Fruit fly (Drosophila melanogaster): ENCODE results near the gene Srx.
A peak's percentile ranks its signal among the peaks of the same experiment; 100 is the strongest.

The Srx gene

DNA sequence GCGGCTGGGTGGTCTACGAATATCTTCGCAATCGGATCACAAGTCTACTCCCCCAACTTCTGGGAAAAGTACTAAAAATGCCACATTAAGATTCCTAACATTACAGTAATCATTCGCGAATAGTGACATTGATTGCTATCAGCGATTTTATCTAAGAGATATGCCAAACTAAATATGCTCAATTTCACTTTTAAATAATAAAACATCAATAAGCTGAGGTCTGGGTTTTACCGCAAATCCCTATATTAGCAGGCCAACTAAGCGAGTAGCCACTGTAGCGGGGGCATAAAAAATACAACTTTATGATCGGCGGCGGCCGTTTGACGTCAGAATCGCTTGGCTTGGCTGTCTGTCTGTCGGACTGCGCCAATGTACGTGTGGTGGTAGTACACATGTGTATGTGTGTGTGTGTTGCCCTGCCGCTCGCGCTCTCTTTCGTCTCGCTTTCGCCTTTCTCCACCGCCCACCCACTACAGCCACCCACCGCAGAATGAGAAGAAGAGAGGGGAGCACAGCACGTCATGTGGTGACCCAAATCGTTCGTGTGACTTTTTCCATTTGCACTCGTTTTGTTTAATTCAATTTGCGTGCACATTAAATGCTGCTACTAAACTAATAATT is 23.6 kb downstream of the Srx start (continued):
- TF ChIP-seq zfh1 (GFP tag; IDR thresholded peaks at IDR 0.05) (peak; percentile 93), bowl (GFP tag; IDR thresholded peaks at IDR 0.05) (peak; percentile 86), org-1 (GFP tag; optimal IDR thresholded peaks at IDR 0.05) (peak; percentile 94), repo (GFP tag; optimal IDR thresholded peaks at IDR 0.05) (peak; percentile 78), hkb (optimal IDR thresholded peaks at IDR 0.05) (no peak), hkb (GFP tag; IDR thresholded peaks at IDR 0.05) (peak; percentile 93), CG14860 (GFP tag; IDR thresholded peaks at IDR 0.05; ENCODE audit: partially characterized antibody) (no peak), nerfin-2 (GFP tag; IDR thresholded peaks at IDR 0.05; ENCODE audit: partially characterized antibody) (no peak), CG18599 (GFP tag; optimal IDR thresholded peaks at IDR 0.05) (peak; percentile 95), CG7987 (GFP tag; optimal IDR thresholded peaks at IDR 0.05) (peak; percentile 83), CG10366 (GFP tag; IDR thresholded peaks at IDR 0.05) (peak; percentile 96), Opbp (GFP tag; IDR thresholded peaks at IDR 0.05; ENCODE audit: partially characterized antibody) (no peak), CG17568 (GFP tag; optimal IDR thresholded peaks at IDR 0.05) (peak; percentile 91), gcm2 (GFP tag; optimal IDR thresholded peaks at IDR 0.05) (peak; percentile 92), sqz (GFP tag; optimal IDR thresholded peaks at IDR 0.05) (peak; percentile 88), Oli (tag; optimal IDR thresholded peaks at IDR 0.05) (peak; percentile 96), lilli (GFP tag; optimal IDR thresholded peaks at IDR 0.05) (peak; percentile 98), lmd (GFP tag; IDR thresholded peaks at IDR 0.05) (peak; percentile 96), ro (GFP tag; IDR thresholded peaks at IDR 0.05) (peak; percentile 92), yki (optimal IDR thresholded peaks at IDR 0.05) (no peak), CG8089 (GFP tag; optimal IDR thresholded peaks at IDR 0.05) (peak; percentile 84), pzg (GFP tag; optimal IDR thresholded peaks at IDR 0.05) (peak; percentile 20), CG11456 (GFP tag; IDR thresholded peaks at IDR 0.05) (peak; percentile 98), Hmr (GFP tag; optimal IDR thresholded peaks at IDR 0.05) (peak; percentile 96), NC2β (GFP tag; optimal IDR thresholded peaks at IDR 0.05) (peak; percentile 87), CG15601 (tag; optimal IDR thresholded peaks at IDR 0.05) (peak; percentile 92), Drgx (GFP tag; IDR thresholded peaks at IDR 0.05) (peak; percentile 94), salm (tag; optimal IDR thresholded peaks at IDR 0.05) (peak; percentile 94), wdn (GFP tag; IDR thresholded peaks at IDR 0.05) (peak; percentile 94), cato (GFP tag; optimal IDR thresholded peaks at IDR 0.05; ENCODE audit: borderline replicate concordance) (peak; percentile 51), eyg (GFP tag; optimal IDR thresholded peaks at IDR 0.05) (peak; percentile 89), gt (GFP tag; IDR thresholded peaks at IDR 0.05) (peak; percentile 79), dan (GFP tag; IDR thresholded peaks at IDR 0.05) (peak; percentile 45; the same call in 1 of the 2 replicates), pita (GFP tag; optimal IDR thresholded peaks at IDR 0.05) (no peak), CG10543 (GFP tag; optimal IDR thresholded peaks at IDR 0.05) (peak; percentile 96), CG5953 (GFP tag; IDR thresholded peaks at IDR 0.05) (peak; percentile 93), CG32767 (GFP tag; IDR thresholded peaks at IDR 0.05) (peak; percentile 92), CG10565 (GFP tag; optimal IDR thresholded peaks at IDR 0.05) (peak; percentile 14), da (GFP tag; optimal IDR thresholded peaks at IDR 0.05) (peak; percentile 80), bab2 (GFP tag; optimal IDR thresholded peaks at IDR 0.05) (peak; percentile 96), zen (tag; optimal IDR thresholded peaks at IDR 0.05) (peak; percentile 66), MESR4 (GFP tag; optimal IDR thresholded peaks at IDR 0.05) (peak; percentile 49), fu2 (GFP tag; optimal IDR thresholded peaks at IDR 0.05) (peak; percentile 95), CG3281 (GFP tag; optimal IDR thresholded peaks at IDR 0.05) (peak; percentile 91), Tbp (GFP tag; optimal IDR thresholded peaks at IDR 0.05) (no peak), CG12219 (GFP tag; optimal IDR thresholded peaks at IDR 0.05) (peak; percentile 93), CG9727 (GFP tag; optimal IDR thresholded peaks at IDR 0.05) (peak; percentile 91), Blimp-1 (GFP tag; optimal IDR thresholded peaks at IDR 0.05) (peak; percentile 88), CG13296 (GFP tag; optimal IDR thresholded peaks at IDR 0.05) (peak; percentile 90), CG13123 (GFP tag; optimal IDR thresholded peaks at IDR 0.05) (peak; percentile 88), CG7357 (GFP tag; IDR thresholded peaks at IDR 0.05) (peak; percentile 86)
